Worm (Caenorhabditis elegans): ENCODE results near the gene pho-11.

DNA sequence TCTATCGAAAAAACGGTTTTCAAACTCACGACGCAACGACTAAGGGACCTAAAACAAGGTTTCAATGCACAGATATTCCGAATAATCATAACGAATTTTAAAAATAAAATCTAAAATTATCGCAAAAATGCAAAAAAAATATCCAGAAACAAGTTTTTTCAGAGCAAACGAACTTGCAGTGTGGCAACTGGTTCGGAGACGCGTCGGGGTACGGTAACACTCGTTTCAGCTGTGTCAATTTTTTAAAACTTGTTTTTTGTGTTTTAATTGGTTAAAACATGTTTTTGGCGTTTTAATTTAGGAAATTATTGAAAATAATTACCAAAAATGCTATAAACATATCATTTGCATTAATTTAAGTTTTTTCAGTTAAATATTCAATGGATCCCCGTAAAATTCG, 39.2 kb upstream of the pho-11 start, which contains the start of gene C08H9.16:
- TF ChIP-seq dpl-1 (GFP tag; optimal IDR thresholded peaks at IDR 0.05) (peak; percentile 50 to 71 (median 59)), efl-1 (optimal IDR thresholded peaks at IDR 0.05) (peak; percentile 63 to 68), efl-1 (GFP tag; optimal IDR thresholded peaks at IDR 0.05 in 1 of 2) (peak; percentile 53 to 94), ama-1 (optimal IDR thresholded peaks at IDR 0.05) (no peak), nhr-71 (tag; optimal IDR thresholded peaks at IDR 0.05) (peak; percentile 59), blmp-1 (tag; optimal IDR thresholded peaks at IDR 0.05) (peak; percentile 45), fkh-10 (GFP tag; optimal IDR thresholded peaks at IDR 0.05) (no peak), skn-1 (tag; optimal IDR thresholded peaks at IDR 0.05) (peak; percentile 58), lin-13 (GFP tag; optimal IDR thresholded peaks at IDR 0.05) (no peak)

Measured in whole organism, L1 larva.